Worm (Caenorhabditis elegans): ENCODE measurements around the gene PDB1.1.

PDB1.1 gene

ce11 chrX:7534454-7534853 is 24.4 kb downstream of the PDB1.1 start:
- no peak for TF ChIP-seq unc-39 (tag; optimal IDR thresholded peaks at IDR 0.05)
- TF ChIP-seq nhr-21 (tag; optimal IDR thresholded peaks at IDR 0.05): no peak
- TF ChIP-seq nhr-6 (tag; optimal IDR thresholded peaks at IDR 0.05): no peak
- no peak for TF ChIP-seq F13H6.1 (tag; optimal IDR thresholded peaks at IDR 0.05)
- no peak for TF ChIP-seq elt-3 (tag; optimal IDR thresholded peaks at IDR 0.05)

ce11 chrX:7532632-7533031 is 26.3 kb downstream of the PDB1.1 start, which contains the start of gene ceh-14:
Gene ceh-14, minus strand, starts transcription at chrX:7532732.
- TF ChIP-seq ama-1 (optimal IDR thresholded peaks at IDR 0.05) (no peak), elt-1 (tag; optimal IDR thresholded peaks at IDR 0.05) (no peak), ztf-11 (tag; optimal IDR thresholded peaks at IDR 0.05) (no peak), lsy-2 (tag; optimal IDR thresholded peaks at IDR 0.05) (no peak), lin-13 (GFP tag; optimal IDR thresholded peaks at IDR 0.05) (no peak), peb-1 (tag; optimal IDR thresholded peaks at IDR 0.05) (no peak), dmd-4 (tag; optimal IDR thresholded peaks at IDR 0.05) (no peak), fos-1 (tag; optimal IDR thresholded peaks at IDR 0.05) (no peak), lin-39 (tag; optimal IDR thresholded peaks at IDR 0.05) (no peak), unc-55 (GFP tag; optimal IDR thresholded peaks at IDR 0.05) (no peak)

ce11 chrX:7525271-7525670 is 33.6 kb downstream of the PDB1.1 start, which contains the start of gene F46C8.3:
Gene F46C8.3, plus strand, starts transcription at chrX:7525571.
- TF ChIP-seq nhr-129 (tag; optimal IDR thresholded peaks at IDR 0.05): no peak
- TF ChIP-seq ceh-16 (tag; optimal IDR thresholded peaks at IDR 0.05): no peak

DNA sequence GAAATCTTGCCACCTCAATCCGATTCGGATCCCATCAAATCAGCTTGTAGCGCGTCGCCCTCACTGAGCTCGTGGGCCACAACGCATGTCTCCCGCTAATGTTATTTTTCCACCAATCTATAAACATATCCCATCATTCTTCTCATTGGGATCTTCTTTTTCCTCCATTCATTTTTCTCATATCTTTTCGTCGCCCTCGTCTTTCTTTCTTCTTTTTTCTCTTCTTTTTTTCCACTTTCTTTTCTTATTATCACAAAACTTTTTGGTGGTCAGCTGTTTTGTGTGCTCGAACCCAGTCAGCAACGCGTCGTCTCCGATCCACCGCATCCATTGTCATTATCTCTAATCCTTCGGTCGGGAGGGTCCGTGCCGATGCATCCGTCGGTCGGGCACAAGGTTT is 35.1 kb downstream of the PDB1.1 start:
- TF ChIP-seq ceh-16 (tag; optimal IDR thresholded peaks at IDR 0.05) (no peak), dmd-4 (tag; optimal IDR thresholded peaks at IDR 0.05) (no peak), ZK546.5 (tag; optimal IDR thresholded peaks at IDR 0.05) (no peak), sma-3 (GFP tag; optimal IDR thresholded peaks at IDR 0.05) (no peak), lin-39 (tag; optimal IDR thresholded peaks at IDR 0.05) (no peak), mdl-1 (tag; optimal IDR thresholded peaks at IDR 0.05) (no peak), alr-1 (tag; optimal IDR thresholded peaks at IDR 0.05) (no peak), ama-1 (optimal IDR thresholded peaks at IDR 0.05) (no peak), fos-1 (tag; optimal IDR thresholded peaks at IDR 0.05) (no peak), peb-1 (tag; optimal IDR thresholded peaks at IDR 0.05) (no peak), F13H6.1 (tag; optimal IDR thresholded peaks at IDR 0.05) (peak; percentile 84), ztf-11 (tag; optimal IDR thresholded peaks at IDR 0.05) (no peak), crh-2 (tag; optimal IDR thresholded peaks at IDR 0.05) (no peak), Y55F3AM.14 (GFP tag; optimal IDR thresholded peaks at IDR 0.05) (no peak), sma-9 (GFP tag; optimal IDR thresholded peaks at IDR 0.05) (peak; percentile 57), sma-9 (tag; optimal IDR thresholded peaks at IDR 0.05) (no peak), nhr-11 (tag; optimal IDR thresholded peaks at IDR 0.05) (no peak), lsy-2 (tag; optimal IDR thresholded peaks at IDR 0.05) (peak in 1 of 2 experiments; percentile 38), mab-5 (tag; optimal IDR thresholded peaks at IDR 0.05) (no peak), R02D3.7 (tag; optimal IDR thresholded peaks at IDR 0.05) (no peak), nhr-129 (tag; optimal IDR thresholded peaks at IDR 0.05) (peak; percentile 45), nhr-25 (tag; optimal IDR thresholded peaks at IDR 0.05) (no peak), nhr-6 (tag; optimal IDR thresholded peaks at IDR 0.05) (no peak), elt-1 (tag; optimal IDR thresholded peaks at IDR 0.05) (no peak), C34F6.9 (tag; optimal IDR thresholded peaks at IDR 0.05) (peak; percentile 8), nhr-12 (tag; optimal IDR thresholded peaks at IDR 0.05) (no peak), unc-39 (tag; optimal IDR thresholded peaks at IDR 0.05) (no peak)

- TF ChIP-seq nhr-12 (tag; optimal IDR thresholded peaks at IDR 0.05) (no peak), crh-2 (tag; optimal IDR thresholded peaks at IDR 0.05) (no peak), sem-4 (tag; optimal IDR thresholded peaks at IDR 0.05) (no peak), sma-9 (GFP tag; optimal IDR thresholded peaks at IDR 0.05) (peak; percentile 7), sma-9 (tag; optimal IDR thresholded peaks at IDR 0.05) (no peak), snpc-4 (tag; optimal IDR thresholded peaks at IDR 0.05) (no peak)
Observed at ce11 chrX:7522595-7522994, 36.3 kb downstream of the PDB1.1 start.

DNA sequence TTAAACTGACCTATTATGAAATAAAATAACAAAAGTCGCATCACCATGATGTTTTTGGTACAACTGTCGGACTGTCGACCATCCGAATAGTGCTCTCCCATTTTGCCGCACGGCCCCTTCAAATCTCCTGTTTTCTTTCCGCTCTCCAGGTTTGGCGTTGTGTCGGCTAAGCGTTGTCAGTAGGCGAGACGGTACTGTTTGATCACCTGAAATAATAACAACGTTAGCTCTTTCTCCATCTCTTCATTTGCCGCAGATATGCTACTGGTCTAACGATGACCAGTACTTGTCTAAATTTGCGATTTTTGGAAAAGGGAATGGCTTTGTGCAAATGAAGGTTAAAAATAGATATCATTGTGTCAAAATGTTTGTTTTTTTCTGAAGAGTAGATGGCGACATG is 39.3 kb downstream of the PDB1.1 start, which contains the start of gene chts-1:
Gene chts-1, minus strand, starts transcription at position 101 of the 400 bp plus-strand sequence.
- TF ChIP-seq lin-13 (GFP tag; optimal IDR thresholded peaks at IDR 0.05) (no peak), lsy-2 (tag; optimal IDR thresholded peaks at IDR 0.05) (no peak), R02D3.7 (tag; optimal IDR thresholded peaks at IDR 0.05) (no peak), ZK546.5 (tag; optimal IDR thresholded peaks at IDR 0.05) (no peak), elt-3 (tag; optimal IDR thresholded peaks at IDR 0.05) (no peak), peb-1 (tag; optimal IDR thresholded peaks at IDR 0.05) (no peak), nhr-237 (tag; optimal IDR thresholded peaks at IDR 0.05) (no peak), Y55F3AM.14 (GFP tag; optimal IDR thresholded peaks at IDR 0.05) (no peak), unc-39 (tag; optimal IDR thresholded peaks at IDR 0.05) (no peak), nhr-10 (tag; optimal IDR thresholded peaks at IDR 0.05) (no peak), nhr-12 (tag; optimal IDR thresholded peaks at IDR 0.05) (no peak), fos-1 (tag; optimal IDR thresholded peaks at IDR 0.05) (no peak), nhr-23 (tag; optimal IDR thresholded peaks at IDR 0.05) (no peak), lin-11 (tag; optimal IDR thresholded peaks at IDR 0.05) (no peak), gmeb-1 (tag; optimal IDR thresholded peaks at IDR 0.05) (no peak)

Data from whole organism, L2 larva.